Worm (Caenorhabditis elegans): ENCODE data around the gene fbxb-9.
A peak's percentile ranks its signal among the peaks of the same experiment; 100 is the strongest.

Gene fbxb-9

DNA sequence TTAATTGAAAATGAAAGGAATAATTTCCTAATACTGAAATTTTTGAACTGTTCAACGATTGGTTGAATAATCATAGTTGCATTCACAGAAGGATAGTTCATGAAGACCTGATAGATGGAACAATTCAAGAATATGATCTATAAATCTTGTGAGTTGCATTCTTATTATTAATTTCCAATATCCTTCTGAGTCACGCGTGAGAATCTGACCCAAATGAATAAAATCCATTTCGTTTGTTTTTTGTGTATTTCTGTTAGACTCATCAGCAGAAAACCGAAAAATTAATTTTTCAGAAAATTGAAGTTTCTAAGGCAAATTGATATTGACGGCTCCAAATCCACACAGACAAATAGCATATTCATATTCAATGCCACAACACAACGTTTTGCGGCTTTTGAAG, 27.1 kb upstream of the fbxb-9 start, which contains the start of gene fbxb-79:
fbxb-79 (minus strand) TSS at position 101 of the 400 bp plus-strand sequence.
- no peak for TF ChIP-seq hlh-1 (tag; optimal IDR thresholded peaks at IDR 0.05)
- no peak for TF ChIP-seq unc-120 (tag; optimal IDR thresholded peaks at IDR 0.05; ENCODE audit: poor library complexity, severe bottlenecking)
- TF ChIP-seq lsy-2 (tag; optimal IDR thresholded peaks at IDR 0.05), result no peak
- TF ChIP-seq mep-1 (tag; optimal IDR thresholded peaks at IDR 0.05), result no peak
- no peak for TF ChIP-seq nhr-12 (tag; optimal IDR thresholded peaks at IDR 0.05)
- TF ChIP-seq sem-2 (GFP tag; optimal IDR thresholded peaks at IDR 0.05), result no peak
- no peak for TF ChIP-seq nhr-237 (tag; optimal IDR thresholded peaks at IDR 0.05)
- TF ChIP-seq nhr-28 (tag; optimal IDR thresholded peaks at IDR 0.05), result no peak
- no peak for TF ChIP-seq bed-3 (GFP tag; optimal IDR thresholded peaks at IDR 0.05)
- TF ChIP-seq M03D4.4 (tag; optimal IDR thresholded peaks at IDR 0.05), result no peak
- TF ChIP-seq drap-1 (GFP tag; optimal IDR thresholded peaks at IDR 0.05), result no peak
- no peak for TF ChIP-seq lin-32 (GFP tag; optimal IDR thresholded peaks at IDR 0.05)
- TF ChIP-seq ceh-83 (GFP tag; optimal IDR thresholded peaks at IDR 0.05), result no peak

- TF ChIP-seq ztf-11 (tag; optimal IDR thresholded peaks at IDR 0.05) (no peak), unc-39 (tag; optimal IDR thresholded peaks at IDR 0.05) (no peak), nhr-28 (tag; optimal IDR thresholded peaks at IDR 0.05) (no peak), unc-120 (tag; optimal IDR thresholded peaks at IDR 0.05; ENCODE audit: poor library complexity, severe bottlenecking) (no peak), zip-8 (tag; optimal IDR thresholded peaks at IDR 0.05) (no peak), mls-2 (tag; optimal IDR thresholded peaks at IDR 0.05) (no peak), tbx-8 (GFP tag; optimal IDR thresholded peaks at IDR 0.05) (no peak), ceh-43 (GFP tag; optimal IDR thresholded peaks at IDR 0.05) (no peak), mab-5 (tag; optimal IDR thresholded peaks at IDR 0.05) (no peak), blmp-1 (tag; optimal IDR thresholded peaks at IDR 0.05) (no peak), mep-1 (tag; optimal IDR thresholded peaks at IDR 0.05) (no peak), lsy-2 (tag; optimal IDR thresholded peaks at IDR 0.05) (no peak), pha-4 (tag; optimal IDR thresholded peaks at IDR 0.05) (no peak), nhr-237 (tag; optimal IDR thresholded peaks at IDR 0.05) (no peak), elt-1 (tag; optimal IDR thresholded peaks at IDR 0.05; ENCODE audit: borderline replicate concordance, insufficient read depth) (no peak), elt-3 (tag; optimal IDR thresholded peaks at IDR 0.05) (no peak), ceh-83 (GFP tag; optimal IDR thresholded peaks at IDR 0.05) (no peak), nhr-2 (tag; optimal IDR thresholded peaks at IDR 0.05) (no peak), nhr-12 (tag; optimal IDR thresholded peaks at IDR 0.05) (no peak)
Observed at ce11 chrIV:11186729-11187128, 24.4 kb upstream of the fbxb-9 start, which contains the start of gene sdz-27. Gene sdz-27, plus strand, starts transcription at chrIV:11187029.

- TF ChIP-seq nhr-12 (tag; optimal IDR thresholded peaks at IDR 0.05), result no peak
Observed at ce11 chrIV:11183991-11184390, 21.6 kb upstream of the fbxb-9 start, which contains the start of gene nuaf-3. Gene nuaf-3, plus strand, starts transcription at chrIV:11184291.

ce11 chrIV:11183013-11183412, 20.7 kb upstream of the fbxb-9 start, which contains the start of gene prx-14:
Gene prx-14, plus strand, starts transcription at chrIV:11183132.
- no peak for TF ChIP-seq hlh-1 (tag; optimal IDR thresholded peaks at IDR 0.05)
- no peak for TF ChIP-seq ceh-39 (tag; optimal IDR thresholded peaks at IDR 0.05)

- TF ChIP-seq lsy-2 (tag; optimal IDR thresholded peaks at IDR 0.05) (no peak), hlh-1 (tag; optimal IDR thresholded peaks at IDR 0.05) (no peak), ham-2 (GFP tag; optimal IDR thresholded peaks at IDR 0.05) (no peak), nhr-2 (tag; optimal IDR thresholded peaks at IDR 0.05) (no peak), snpc-4 (tag; optimal IDR thresholded peaks at IDR 0.05) (no peak), cnd-1 (tag; optimal IDR thresholded peaks at IDR 0.05) (no peak), drap-1 (GFP tag; optimal IDR thresholded peaks at IDR 0.05) (no peak), blmp-1 (tag; optimal IDR thresholded peaks at IDR 0.05) (no peak), tbx-8 (GFP tag; optimal IDR thresholded peaks at IDR 0.05) (no peak), ceh-83 (GFP tag; optimal IDR thresholded peaks at IDR 0.05) (no peak)
Observed at ce11 chrIV:11180077-11180476, 17.7 kb upstream of the fbxb-9 start.

DNA sequence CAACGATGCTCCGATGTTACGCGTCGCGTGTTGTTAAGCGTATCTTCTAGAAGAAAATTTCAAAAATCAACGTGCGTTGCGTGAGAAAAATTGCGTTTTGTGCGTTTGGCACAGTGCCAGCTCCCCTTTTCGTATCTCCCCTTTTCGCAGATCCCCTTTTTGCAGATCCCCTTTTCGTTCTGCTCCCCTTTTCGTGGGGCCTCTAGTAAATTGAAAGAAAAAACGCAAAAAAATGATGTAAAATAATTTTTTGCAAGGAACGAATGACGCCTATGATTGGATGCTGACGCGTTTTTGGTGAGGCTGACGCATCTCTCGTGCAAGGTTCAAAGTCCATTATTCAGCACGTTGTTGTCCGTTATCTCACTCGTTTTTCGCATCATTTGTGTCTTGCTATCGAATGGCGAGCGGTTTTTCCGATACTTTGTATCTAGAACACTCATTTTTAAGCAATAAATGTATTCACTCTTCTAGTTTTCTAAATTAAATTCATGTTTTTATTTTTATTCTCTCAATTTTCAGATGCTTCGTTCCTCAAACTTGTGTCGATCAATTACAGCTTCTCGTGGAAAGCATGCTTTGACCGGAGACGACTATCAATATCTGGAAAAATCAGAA, 16.9 kb upstream of the fbxb-9 start, which contains the start of gene cpt-2:
cpt-2 (plus strand) TSS at position 523 of the 618 bp plus-strand sequence.
- TF ChIP-seq mep-1 (tag; optimal IDR thresholded peaks at IDR 0.05) (peak; percentile 4), elt-3 (tag; optimal IDR thresholded peaks at IDR 0.05) (peak; percentile 28), unc-62 (GFP tag; optimal IDR thresholded peaks at IDR 0.05) (peak; percentile 36), lsy-2 (tag; optimal IDR thresholded peaks at IDR 0.05) (peak; percentile 17), pha-4 (tag; optimal IDR thresholded peaks at IDR 0.05) (peak; percentile 25), ces-1 (GFP tag; optimal IDR thresholded peaks at IDR 0.05) (peak; percentile 36), nhr-237 (tag; optimal IDR thresholded peaks at IDR 0.05) (peak; percentile 17), lin-13 (tag; optimal IDR thresholded peaks at IDR 0.05) (peak; percentile 64)
